Fruit fly (Drosophila melanogaster) whole organism, embryonic: Measurements from ENCODE around the gene CG9776.

ENCODE experiments used
- BEAF-32 ChIP-seq: fragments of 200-800 bp; sonication (Bioruptor generic); optimal IDR thresholded peaks from 3 replicates; lab custom pipeline; 2017; ENCODE audit warnings: missing biosample characterization, missing genetic modification characterization, mild to moderate bottlenecking, moderate library complexity, missing genetic modification reagents
- CG1024 ChIP-seq: fragments of 200-800 bp; sonication (Bioruptor generic); IDR thresholded peaks from 2 replicates; pipeline ENCODE4 v1.3.6; 2022; ENCODE audit warnings: missing biosample characterization, missing genetic modification characterization
- CG10267 ChIP-seq: fragments of 200-800 bp; sonication (Bioruptor generic); optimal IDR thresholded peaks from 2 replicates; lab custom pipeline; 2018; ENCODE audit warnings: missing biosample characterization, mild to moderate bottlenecking, missing genetic modification characterization, moderate library complexity
- CG12104 ChIP-seq: fragments of 200-800 bp; sonication (Bioruptor generic); optimal IDR thresholded peaks from 3 replicates; lab custom pipeline; 2016; ENCODE audit warnings: missing biosample characterization, missing genetic modification characterization
- CG1529 ChIP-seq: fragments of 200-800 bp; sonication (Bioruptor generic); optimal IDR thresholded peaks from 3 replicates; lab custom pipeline; 2018; ENCODE audit warnings: missing biosample characterization, missing genetic modification characterization
- CG1603 ChIP-seq: fragments of 200-800 bp; sonication (Bioruptor generic); optimal IDR thresholded peaks from 2 replicates; lab custom pipeline; 2019; ENCODE audit warnings: missing biosample characterization, mild to moderate bottlenecking, missing genetic modification characterization, moderate library complexity
- CG16779 ChIP-seq: fragments of 200-800 bp; sonication (Bioruptor generic); IDR thresholded peaks from 2 replicates; pipeline ENCODE4 v1.3.6; 2022; ENCODE audit warnings: missing biosample characterization, missing genetic modification characterization
- CG16813 ChIP-seq: fragments of 200-800 bp; sonication (Bioruptor generic); IDR thresholded peaks from 3 replicates; pipeline ENCODE4 v1.3.6; 2022; ENCODE audit warnings: missing biosample characterization, missing genetic modification characterization; ENCODE audit not compliant: partially characterized antibody
- CG17361 ChIP-seq: fragments of 200-800 bp; sonication (Bioruptor generic); IDR thresholded peaks from 3 replicates; pipeline ENCODE4 v1.3.6; 2022; ENCODE audit warnings: missing biosample characterization, missing genetic modification characterization
- CG1832 ChIP-seq: fragments of 200-800 bp; sonication (Bioruptor generic); optimal IDR thresholded peaks from 2 replicates; lab custom pipeline; 2017; ENCODE audit warnings: missing biosample characterization, mild to moderate bottlenecking, missing genetic modification characterization, inconsistent platforms
- CG18476 ChIP-seq: fragments of 200-800 bp; sonication (Bioruptor generic); optimal IDR thresholded peaks from 2 replicates; lab custom pipeline; 2016; ENCODE audit warnings: missing biosample characterization, mild to moderate bottlenecking, missing genetic modification characterization
- CG2875 ChIP-seq: fragments of 200-800 bp; sonication (Bioruptor generic); optimal IDR thresholded peaks from 2 replicates; lab custom pipeline; 2017; ENCODE audit warnings: missing biosample characterization, mild to moderate bottlenecking, missing genetic modification characterization, missing genetic modification reagents
- CG3065 ChIP-seq: fragments of 200-800 bp; sonication (Bioruptor generic); optimal IDR thresholded peaks from 2 replicates; lab custom pipeline; 2016; ENCODE audit warnings: missing biosample characterization, missing genetic modification characterization
- CG3163 ChIP-seq: fragments of 200-800 bp; sonication (Bioruptor generic); optimal IDR thresholded peaks from 3 replicates; lab custom pipeline; 2016; ENCODE audit warnings: missing biosample characterization, missing genetic modification characterization
- CG32772 ChIP-seq: fragments of 200-800 bp; sonication (Bioruptor generic); IDR thresholded peaks from 2 replicates; pipeline ENCODE4 v1.3.6; 2022; ENCODE audit warnings: missing biosample characterization, missing genetic modification characterization
- CG33557 ChIP-seq: fragments of 200-800 bp; sonication (Bioruptor generic); optimal IDR thresholded peaks from 2 replicates; lab custom pipeline; 2019; ENCODE audit warnings: missing biosample characterization, mild to moderate bottlenecking, missing genetic modification characterization, moderate library complexity
- CG3726 ChIP-seq: fragments of 200-800 bp; sonication (Bioruptor generic); IDR thresholded peaks from 3 replicates; pipeline ENCODE4, ENCODE4 v1.3.6; 2022; ENCODE audit warnings: missing biosample characterization, missing genetic modification characterization
- CG3838 ChIP-seq: fragments of 200-800 bp; sonication (Bioruptor generic); optimal IDR thresholded peaks from 3 replicates; lab custom pipeline; 2016; ENCODE audit warnings: missing biosample characterization, missing genetic modification characterization
- CG4707 ChIP-seq: fragments of 200-800 bp; sonication (Bioruptor generic); optimal IDR thresholded peaks from 2 replicates; lab custom pipeline; 2018; ENCODE audit warnings: missing biosample characterization, mild to moderate bottlenecking, missing genetic modification characterization, moderate library complexity
- CG5953 ChIP-seq: fragments of 200-800 bp; sonication (Bioruptor generic); IDR thresholded peaks from 2 replicates; pipeline ENCODE4 v1.3.6; 2022; ENCODE audit warnings: missing biosample characterization, missing genetic modification characterization
- CG8290 ChIP-seq, 3 experiments: fragments of 200-800 bp; sonication (Bioruptor generic); optimal IDR thresholded peaks; 2 replicates each; lab custom pipeline; 2016 to 2019; ENCODE audit warnings: missing biosample characterization in 3 of 3, missing genetic modification characterization in 3 of 3, mild to moderate bottlenecking in 2 of 3, moderate library complexity in 1 of 3
- CG9609 ChIP-seq: fragments of 200-800 bp; sonication (Bioruptor generic); optimal IDR thresholded peaks from 3 replicates; lab custom pipeline; 2016; ENCODE audit warnings: missing biosample characterization, missing genetic modification characterization
- CTCF ChIP-seq: fragments of 200-800 bp; sonication (Bioruptor generic); optimal IDR thresholded peaks from 2 replicates; lab custom pipeline; 2017; ENCODE audit warnings: missing biosample characterization, mild to moderate bottlenecking, missing genetic modification characterization, moderate library complexity
- Drgx ChIP-seq: fragments of 200-800 bp; sonication (Bioruptor generic); IDR thresholded peaks from 2 replicates; pipeline ENCODE4 v1.3.6; 2022; ENCODE audit warnings: missing biosample characterization, missing genetic modification characterization
- E2f1 ChIP-seq: fragments of 200-800 bp; sonication (Bioruptor generic); IDR thresholded peaks from 2 replicates; pipeline ENCODE4 v1.3.6; 2022; ENCODE audit warnings: missing biosample characterization, missing genetic modification characterization
- HLH54F ChIP-seq: fragments of 200-800 bp; sonication (Bioruptor generic); optimal IDR thresholded peaks from 3 replicates; lab custom pipeline; 2016; ENCODE audit warnings: missing biosample characterization, missing genetic modification characterization
- Hand ChIP-seq: fragments of 200-800 bp; sonication (Bioruptor generic); optimal IDR thresholded peaks from 2 replicates; lab custom pipeline; 2017; ENCODE audit warnings: mild to moderate bottlenecking, missing biosample characterization, missing genetic modification reagents, missing genetic modification characterization
- Max ChIP-seq: fragments of 200-800 bp; sonication (Bioruptor generic); optimal IDR thresholded peaks from 2 replicates; lab custom pipeline; 2016; ENCODE audit warnings: missing biosample characterization, mild to moderate bottlenecking, missing genetic modification characterization
- Sry-δ ChIP-seq: fragments of 200-800 bp; sonication (Bioruptor generic); optimal IDR thresholded peaks from 2 replicates; lab custom pipeline; 2016; ENCODE audit warnings: missing biosample characterization, missing genetic modification characterization
- Trl ChIP-seq, 3 experiments: fragments of >200 bp in 2 of 3; fragments of 200-800 bp in 1 of 3; sonication (Bioruptor generic) in 1 of 3; optimal IDR thresholded peaks; 2 replicates in 1 of 3; 3 replicates in 2 of 3; lab custom pipeline; 2016 to 2017; ENCODE audit warnings: missing biosample characterization in 1 of 3, missing genetic modification characterization in 1 of 3
- az2 ChIP-seq: fragments of 200-800 bp; sonication (Bioruptor generic); optimal IDR thresholded peaks from 3 replicates; lab custom pipeline; 2016; ENCODE audit warnings: missing biosample characterization, missing genetic modification characterization
- chn ChIP-seq: fragments of 200-800 bp; sonication (Bioruptor generic); optimal IDR thresholded peaks from 2 replicates; lab custom pipeline; 2016; ENCODE audit warnings: missing biosample characterization, missing genetic modification characterization
- disco-r ChIP-seq: fragments of 200-800 bp; sonication (Bioruptor generic); optimal IDR thresholded peaks from 2 replicates; lab custom pipeline; 2016; ENCODE audit warnings: missing biosample characterization, missing genetic modification characterization
- grau ChIP-seq: fragments of 200-800 bp; optimal IDR thresholded peaks from 3 replicates; lab custom pipeline; 2019; ENCODE audit warnings: missing biosample characterization, mild to moderate bottlenecking, missing genetic modification characterization, moderate library complexity
- gt ChIP-seq: fragments of 200-800 bp; sonication (Bioruptor generic); IDR thresholded peaks from 2 replicates; pipeline ENCODE4 v1.3.6; 2022; ENCODE audit warnings: missing biosample characterization, missing genetic modification characterization
- ham ChIP-seq: fragments of 200-800 bp; sonication (Bioruptor generic); IDR thresholded peaks from 2 replicates; pipeline ENCODE4 v1.3.6; 2022; ENCODE audit warnings: missing biosample characterization, missing genetic modification characterization
- her ChIP-seq: fragments of 200-800 bp; sonication (Bioruptor generic); optimal IDR thresholded peaks from 2 replicates; lab custom pipeline; 2016; ENCODE audit warnings: missing biosample characterization, missing genetic modification characterization
- inv ChIP-seq: fragments of 200-800 bp; sonication (Bioruptor generic); IDR thresholded peaks from 2 replicates; pipeline ENCODE4 v1.3.6; 2022; ENCODE audit warnings: missing biosample characterization, missing genetic modification characterization; ENCODE audit not compliant: partially characterized antibody
- jumu ChIP-seq: fragments of 200-800 bp; sonication (Bioruptor generic); optimal IDR thresholded peaks from 3 replicates; lab custom pipeline; 2016; ENCODE audit warnings: missing biosample characterization, missing genetic modification characterization
- ken ChIP-seq: fragments of 200-800 bp; sonication (Bioruptor generic); IDR thresholded peaks from 3 replicates; pipeline ENCODE4 v1.3.6; 2022; ENCODE audit warnings: missing biosample characterization, missing genetic modification characterization
- lab ChIP-seq: fragments of 200-800 bp; sonication (Bioruptor generic); optimal IDR thresholded peaks from 3 replicates; lab custom pipeline; 2017; ENCODE audit warnings: missing biosample characterization, missing genetic modification characterization, mild to moderate bottlenecking, moderate library complexity, missing genetic modification reagents
- mld ChIP-seq: fragments of 200-800 bp; sonication (Bioruptor generic); IDR thresholded peaks from 3 replicates; pipeline ENCODE4 v1.3.6; 2022; ENCODE audit warnings: missing biosample characterization, missing genetic modification characterization; ENCODE audit not compliant: partially characterized antibody
- p53 ChIP-seq: fragments of 200-800 bp; sonication (Bioruptor generic); optimal IDR thresholded peaks from 2 replicates; lab custom pipeline; 2016; ENCODE audit warnings: missing biosample characterization, missing genetic modification characterization
- ranshi ChIP-seq: fragments of 200-800 bp; sonication (Bioruptor generic); IDR thresholded peaks from 2 replicates; pipeline ENCODE4 v1.3.6; 2022; ENCODE audit warnings: missing biosample characterization, missing genetic modification characterization
- schlank ChIP-seq: fragments of 200-800 bp; sonication (Bioruptor generic); optimal IDR thresholded peaks from 2 replicates; lab custom pipeline; 2018; ENCODE audit warnings: missing biosample characterization, mild to moderate bottlenecking, missing genetic modification characterization
- shn ChIP-seq: fragments of 200-800 bp; sonication (Bioruptor generic); optimal IDR thresholded peaks from 3 replicates; lab custom pipeline; 2016; ENCODE audit warnings: missing biosample characterization, missing genetic modification characterization
- sim ChIP-seq: fragments of 200-800 bp; sonication (Bioruptor generic); IDR thresholded peaks from 2 replicates; pipeline ENCODE4 v1.3.6; 2022; ENCODE audit warnings: missing biosample characterization, missing genetic modification characterization
- sqz ChIP-seq: fragments of 200-800 bp; sonication (Bioruptor generic); optimal IDR thresholded peaks from 3 replicates; lab custom pipeline; 2018; ENCODE audit warnings: missing biosample characterization, mild to moderate bottlenecking, missing genetic modification characterization
- vfl ChIP-seq: fragments of 200-800 bp; sonication (Bioruptor generic); optimal IDR thresholded peaks from 2 replicates; lab custom pipeline; 2016; ENCODE audit warnings: missing biosample characterization, missing genetic modification characterization
- yki ChIP-seq: fragments of >200 bp; optimal IDR thresholded peaks from 3 replicates; lab custom pipeline; 2018
- zen ChIP-seq: fragments of 200-800 bp; sonication (Bioruptor generic); optimal IDR thresholded peaks from 3 replicates; lab custom pipeline; 2018; ENCODE audit warnings: missing biosample characterization, mild to moderate bottlenecking, missing genetic modification characterization, moderate library complexity

The CG9776 gene

DNA sequence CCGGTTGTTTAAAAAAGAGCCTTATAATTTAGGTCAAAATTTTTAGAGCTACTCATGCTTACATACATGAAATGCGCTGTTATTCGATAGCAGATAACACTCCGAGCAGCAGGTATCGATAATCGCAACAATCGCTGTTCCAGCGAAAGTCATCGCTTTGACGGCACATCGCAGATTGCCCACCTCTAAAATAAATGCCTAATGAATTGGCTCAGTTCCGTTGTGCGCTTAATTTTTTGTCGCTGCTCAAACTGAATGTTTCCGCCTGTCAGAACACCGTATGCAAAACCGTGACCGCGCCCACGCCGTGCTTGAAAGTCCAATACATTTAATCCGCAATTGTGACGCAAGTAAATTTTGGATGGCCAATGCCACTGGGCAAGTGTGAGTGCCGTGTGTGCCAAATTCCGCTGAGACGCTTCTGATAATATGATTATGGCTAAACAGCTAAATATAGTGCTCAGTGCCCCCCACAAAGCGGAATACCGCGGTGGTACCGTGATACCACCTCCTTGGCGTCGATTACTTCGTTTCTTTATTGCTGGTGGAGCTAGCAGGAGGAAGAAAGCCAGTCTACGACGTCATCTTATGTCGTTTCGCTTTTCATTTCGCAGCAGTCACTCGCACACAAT is 14.2 kb downstream of the CG9776 start, which contains the start of gene CG9795 (continued):
- TF ChIP-seq BEAF-32 (GFP tag; lab: Kevin White, UChicago) (peak; percentile 80), CG3065 (GFP tag; lab: Kevin White, UChicago) (no peak), CG16779 (GFP tag; lab: Robert Waterston, UW) (no peak), schlank (peak; percentile 39), az2 (GFP tag; lab: Kevin White, UChicago) (peak; percentile 2), CG3163 (peak; percentile 18), CG33557 (GFP tag; lab: Kevin White, UChicago) (no peak), CG4707 (GFP tag; lab: Kevin White, UChicago) (peak; percentile 9), E2f1 (GFP tag; lab: Robert Waterston, UW) (no peak), mld (GFP tag; lab: Robert Waterston, UW) (peak; percentile 97), CTCF (GFP tag; lab: Kevin White, UChicago) (peak; percentile 11), grau (tag; lab: Kevin White, UChicago) (no peak), CG16813 (GFP tag; lab: Robert Waterston, UW) (peak; percentile 89), HLH54F (GFP tag; lab: Kevin White, UChicago) (peak; percentile 18), CG18476 (no peak), Hand (GFP tag; lab: Kevin White, UChicago) (peak; percentile 28), CG9609 (GFP tag; lab: Kevin White, UChicago) (peak; percentile 27), CG1603 (peak; percentile 75), disco-r (GFP tag; lab: Kevin White, UChicago) (no peak), zen (tag; lab: Kevin White, UChicago) (peak; percentile 42), CG8290 (GFP tag; optimal IDR thresholded peaks at IDR 0.05; lab: Kevin White, UChicago) (peak; percentile 40), CG8290 (tag; optimal IDR thresholded peaks at IDR 0.05; lab: Kevin White, UChicago) (peak; percentile 3 to 80), her (peak; percentile 63), CG5953 (GFP tag; lab: Robert Waterston, UW) (no peak), Drgx (no peak; the same call in 1 of the 2 replicates), sim (GFP tag; lab: Robert Waterston, UW) (no peak), CG10267 (tag; lab: Kevin White, UChicago) (peak; percentile 38), lab (GFP tag; lab: Kevin White, UChicago) (no peak), ranshi (peak; percentile 28; the same call in 1 of the 2 replicates), inv (GFP tag; lab: Robert Waterston, UW) (peak; percentile 79), p53 (no peak), Max (GFP tag; lab: Kevin White, UChicago) (peak; percentile 18), shn (GFP tag; lab: Kevin White, UChicago) (peak; percentile 38), ham (GFP tag; lab: Robert Waterston, UW) (no peak), CG1832 (GFP tag; lab: Kevin White, UChicago) (no peak), Trl (optimal IDR thresholded peaks at IDR 0.05; lab: Kevin White, UChicago) (no peak), Trl (GFP tag; optimal IDR thresholded peaks at IDR 0.05; lab: Kevin White, UChicago) (peak; percentile 27), CG2875 (no peak), yki (no peak), CG17361 (GFP tag; lab: Robert Waterston, UW) (no peak), CG1024 (GFP tag; lab: Robert Waterston, UW) (no peak), sqz (GFP tag; lab: Kevin White, UChicago) (no peak), CG32772 (GFP tag; lab: Robert Waterston, UW) (no peak), CG3726 (GFP tag; lab: Robert Waterston, UW) (no peak), Sry-δ (peak; percentile 94), chn (GFP tag; lab: Kevin White, UChicago) (no peak), CG3838 (GFP tag; lab: Kevin White, UChicago) (no peak), gt (GFP tag; lab: Robert Waterston, UW) (no peak), CG12104 (GFP tag; lab: Kevin White, UChicago) (no peak), vfl (peak; percentile 25), CG1529 (no peak), ken (GFP tag; lab: Robert Waterston, UW) (no peak), jumu (GFP tag; lab: Kevin White, UChicago) (peak; percentile 61)
